Fruit fly (Drosophila melanogaster) whole organism, wandering third instar larva: ENCODE measurements around the gene CG31624.

ENCODE experiments used
- Abd-B ChIP-seq: fragments of >200 bp; optimal IDR thresholded peaks from 2 replicates; lab custom pipeline; 2017; ENCODE audit warnings: missing biosample characterization, missing genetic modification characterization
- CG32264 ChIP-seq: fragments of 200-800 bp; sonication (Bioruptor generic); optimal IDR thresholded peaks from 2 replicates; lab custom pipeline; 2016; ENCODE audit warnings: missing biosample characterization, missing genetic modification characterization
- CG9705 ChIP-seq: fragments of 200-800 bp; sonication (Bioruptor generic); optimal IDR thresholded peaks from 2 replicates; lab custom pipeline; 2018; ENCODE audit warnings: missing biosample characterization, mild to moderate bottlenecking, missing genetic modification characterization
- CrebA ChIP-seq: fragments of 200-800 bp; sonication (Bioruptor generic); optimal IDR thresholded peaks from 2 replicates; lab custom pipeline; 2016; ENCODE audit warnings: missing biosample characterization, mild to moderate bottlenecking, missing genetic modification characterization, borderline replicate concordance
- Dfd ChIP-seq: fragments of >200 bp; optimal IDR thresholded peaks from 2 replicates; lab custom pipeline; 2017; ENCODE audit warnings: missing biosample characterization, missing genetic modification characterization
- Dif ChIP-seq: fragments of 200-275, 200-300 bp; sonication (Bioruptor generic); optimal IDR thresholded peaks from 2 replicates; lab custom pipeline; 2018; ENCODE audit warnings: missing biosample characterization, missing genetic modification characterization; ENCODE audit not compliant: partially characterized antibody
- GATAd ChIP-seq: sonication (Bioruptor generic); optimal IDR thresholded peaks from 2 replicates; lab custom pipeline; 2016; ENCODE audit warnings: missing biosample characterization, missing genetic modification characterization
- HLH106 ChIP-seq: fragments of 200-800 bp; optimal IDR thresholded peaks from 3 replicates; lab custom pipeline; 2019; ENCODE audit warnings: missing biosample characterization, mild to moderate bottlenecking, missing genetic modification characterization, moderate library complexity
- Hnf4 ChIP-seq: fragments of 200-800 bp; sonication (Bioruptor generic); optimal IDR thresholded peaks from 2 replicates; lab custom pipeline; 2016; ENCODE audit warnings: missing biosample characterization, mild to moderate bottlenecking, missing genetic modification characterization
- Hr78 ChIP-seq: fragments of >200 bp; optimal IDR thresholded peaks from 2 replicates; lab custom pipeline; 2017; ENCODE audit warnings: missing biosample characterization, missing genetic modification characterization
- Hr83 ChIP-seq: fragments of 200-300 bp; sonication (Bioruptor generic); optimal IDR thresholded peaks from 2 replicates; lab custom pipeline; 2016; ENCODE audit warnings: missing biosample characterization, mild to moderate bottlenecking, missing genetic modification characterization, moderate library complexity; ENCODE audit not compliant: poor library complexity, severe bottlenecking
- Jra ChIP-seq: sonication (Bioruptor generic); optimal IDR thresholded peaks from 2 replicates; lab custom pipeline; 2016; ENCODE audit warnings: missing biosample characterization, missing genetic modification characterization
- Mio ChIP-seq: sonication (Bioruptor generic); optimal IDR thresholded peaks from 2 replicates; lab custom pipeline; 2016; ENCODE audit warnings: missing biosample characterization, missing genetic modification characterization
- Myc ChIP-seq: fragments of >200 bp; optimal IDR thresholded peaks from 2 replicates; lab custom pipeline; 2017
- N ChIP-seq: fragments of >200 bp; optimal IDR thresholded peaks from 2 replicates; lab custom pipeline; 2018; ENCODE audit warnings: missing biosample characterization, missing external identifiers, missing genetic modification characterization
- OdsH ChIP-seq: fragments of 200-800 bp; sonication (Bioruptor generic); optimal IDR thresholded peaks from 2 replicates; lab custom pipeline; 2016; ENCODE audit warnings: missing biosample characterization, mild to moderate bottlenecking, missing genetic modification characterization
- Rel ChIP-seq, 2 experiments: fragments of 200-800 bp; sonication (Bioruptor generic) in 1 of 2; optimal IDR thresholded peaks; 2 replicates in 1 of 2; 3 replicates in 1 of 2; lab custom pipeline; 2016 to 2019; ENCODE audit warnings: mild to moderate bottlenecking in 2 of 2, missing biosample characterization in 2 of 2, missing genetic modification characterization in 2 of 2, moderate library complexity in 1 of 2
- Sp1 ChIP-seq: fragments of 200-800 bp; sonication (Bioruptor generic); optimal IDR thresholded peaks from 3 replicates; lab custom pipeline; 2019; ENCODE audit warnings: missing biosample characterization, mild to moderate bottlenecking, missing genetic modification characterization, moderate library complexity
- Vsx2 ChIP-seq: fragments of 200-300, 225-300 bp; sonication (Bioruptor generic); optimal IDR thresholded peaks from 2 replicates; lab custom pipeline; 2018; ENCODE audit warnings: missing biosample characterization, missing genetic modification characterization; ENCODE audit not compliant: partially characterized antibody
- br ChIP-seq: fragments of 200-800 bp; sonication (Bioruptor generic); optimal IDR thresholded peaks from 2 replicates; lab custom pipeline; 2016; ENCODE audit warnings: missing biosample characterization, missing genetic modification characterization
- dl ChIP-seq, 2 experiments: fragments of 175-275, 200-275 bp in 1 of 2; fragments of 200-275 bp in 1 of 2; sonication (Bioruptor generic); optimal IDR thresholded peaks; lab custom pipeline; 2018; ENCODE audit warnings: mild to moderate bottlenecking in 2 of 2, missing biosample characterization in 2 of 2, missing genetic modification characterization in 2 of 2, moderate library complexity in 2 of 2; ENCODE audit not compliant: partially characterized antibody in 2 of 2, insufficient read depth in 1 of 2
- dmrt93B ChIP-seq: fragments of 200-800 bp; sonication (Bioruptor generic); optimal IDR thresholded peaks from 2 replicates; lab custom pipeline; 2018; ENCODE audit warnings: missing biosample characterization, mild to moderate bottlenecking, missing genetic modification characterization
- dsf ChIP-seq: sonication (Bioruptor generic); optimal IDR thresholded peaks from 2 replicates; lab custom pipeline; 2016; ENCODE audit warnings: missing biosample characterization, missing genetic modification characterization, borderline replicate concordance
- ey ChIP-seq: fragments of 200-800 bp; sonication (Bioruptor generic); optimal IDR thresholded peaks from 2 replicates; lab custom pipeline; 2016; ENCODE audit warnings: missing biosample characterization, missing genetic modification characterization
- foxo ChIP-seq, 2 experiments: fragments of 200-800 bp; sonication (Bioruptor generic); optimal IDR thresholded peaks; 2 replicates in 1 of 2; 3 replicates in 1 of 2; lab custom pipeline; 2016 to 2017; ENCODE audit warnings: missing biosample characterization in 2 of 2, missing genetic modification characterization in 2 of 2
- fru ChIP-seq: fragments of 200-800 bp; sonication (Bioruptor generic); optimal IDR thresholded peaks from 3 replicates; lab custom pipeline; 2016; ENCODE audit warnings: missing biosample characterization, mild to moderate bottlenecking, missing genetic modification characterization
- h ChIP-seq: fragments of 200-800 bp; sonication (Bioruptor generic); optimal IDR thresholded peaks from 3 replicates; lab custom pipeline; 2016; ENCODE audit warnings: missing biosample characterization, mild to moderate bottlenecking, missing genetic modification characterization
- jim ChIP-seq: fragments of 175-275, 200-325 bp; sonication (Bioruptor generic); optimal IDR thresholded peaks from 2 replicates; lab custom pipeline; 2016; ENCODE audit warnings: missing biosample characterization, mild to moderate bottlenecking, missing genetic modification characterization
- lola ChIP-seq: fragments of >200 bp; optimal IDR thresholded peaks from 2 replicates; lab custom pipeline; 2017; ENCODE audit warnings: missing biosample characterization, missing genetic modification characterization
- pan ChIP-seq: fragments of >200 bp; optimal IDR thresholded peaks from 2 replicates; lab custom pipeline; 2017
- psq ChIP-seq: fragments of 200-800 bp; sonication (Bioruptor generic); optimal IDR thresholded peaks from 3 replicates; lab custom pipeline; 2017; ENCODE audit warnings: missing biosample characterization, mild to moderate bottlenecking, missing genetic modification characterization, moderate library complexity
- rgr ChIP-seq: fragments of 200-800 bp; sonication (Bioruptor generic); optimal IDR thresholded peaks from 3 replicates; lab custom pipeline; 2016; ENCODE audit warnings: missing biosample characterization, mild to moderate bottlenecking, missing genetic modification characterization
- sv ChIP-seq: fragments of 200-800 bp; sonication (Bioruptor generic); optimal IDR thresholded peaks from 3 replicates; lab custom pipeline; 2016; ENCODE audit warnings: missing biosample characterization, missing genetic modification characterization
- tai ChIP-seq: sonication (Bioruptor generic); optimal IDR thresholded peaks from 2 replicates; lab custom pipeline; 2016; ENCODE audit warnings: missing biosample characterization, missing genetic modification characterization
- usp ChIP-seq: fragments of >200 bp; optimal IDR thresholded peaks from 2 replicates; lab custom pipeline; 2017; ENCODE audit warnings: missing biosample characterization, missing genetic modification characterization
- woc ChIP-seq: sonication (Bioruptor generic); optimal IDR thresholded peaks from 2 replicates; lab custom pipeline; 2016; ENCODE audit warnings: missing biosample characterization, mild to moderate bottlenecking, missing genetic modification characterization

Gene CG31624

dm6 chr2L:21166422-21166821 lies 33.8 kb downstream of the CG31624 start:
- TF ChIP-seq woc (GFP tag; lab: Kevin White, UChicago), result peak; percentile 4
- TF ChIP-seq Hr78 (GFP tag; lab: Kevin White, UChicago), result no peak
- TF ChIP-seq Sp1 (GFP tag; lab: Kevin White, UChicago), result no peak
- no peak for TF ChIP-seq Rel (GFP tag; optimal IDR thresholded peaks at IDR 0.05; lab: Kevin White, UChicago)
- TF ChIP-seq Rel (tag; optimal IDR thresholded peaks at IDR 0.05; lab: Kevin White, UChicago), result peak; percentile 39
- no peak for TF ChIP-seq br (GFP tag; lab: Kevin White, UChicago)
- TF ChIP-seq N, result no peak
- TF ChIP-seq CG32264, result no peak
- TF ChIP-seq HLH106, result peak; percentile 11
- TF ChIP-seq dmrt93B (GFP tag; lab: Kevin White, UChicago), result no peak
- no peak for TF ChIP-seq CG9705 (GFP tag; lab: Kevin White, UChicago)
- TF ChIP-seq Hnf4 (GFP tag; lab: Kevin White, UChicago), result peak; percentile 12
- TF ChIP-seq Hr83, result no peak
- no peak for TF ChIP-seq psq
- no peak for TF ChIP-seq dsf (GFP tag; lab: Kevin White, UChicago)
- no peak for TF ChIP-seq Abd-B (GFP tag; lab: Kevin White, UChicago)
- TF ChIP-seq Dfd, result no peak
- TF ChIP-seq Mio (GFP tag; lab: Kevin White, UChicago), result no peak
- TF ChIP-seq h (GFP tag; lab: Kevin White, UChicago), result peak; percentile 36
- TF ChIP-seq Myc, result peak; percentile 6
- TF ChIP-seq sv, result no peak
- peak; percentile 1 for TF ChIP-seq rgr

- TF ChIP-seq dsf (GFP tag; lab: Kevin White, UChicago), result no peak
- peak in 1 of 2 experiments; percentile 73 for TF ChIP-seq foxo (GFP tag; optimal IDR thresholded peaks at IDR 0.05; lab: Kevin White, UChicago)
- TF ChIP-seq HLH106, result peak; percentile 59
- TF ChIP-seq Sp1 (GFP tag; lab: Kevin White, UChicago), result peak; percentile 26
- peak; percentile 46 for TF ChIP-seq ey (GFP tag; lab: Kevin White, UChicago)
- TF ChIP-seq Myc, result peak; percentile 78
- TF ChIP-seq Hr83, result peak; percentile 35
- TF ChIP-seq Vsx2 (GFP tag; lab: Kevin White, UChicago), result no peak
- TF ChIP-seq woc (GFP tag; lab: Kevin White, UChicago), result peak; percentile 52
- TF ChIP-seq pan, result no peak
- peak; percentile 7 for TF ChIP-seq sv
- peak; percentile 21 for TF ChIP-seq Hnf4 (GFP tag; lab: Kevin White, UChicago)
- TF ChIP-seq fru (GFP tag; lab: Kevin White, UChicago), result peak; percentile 45
- no peak for TF ChIP-seq Hr78 (GFP tag; lab: Kevin White, UChicago)
- TF ChIP-seq rgr, result peak; percentile 43
- TF ChIP-seq OdsH (GFP tag; lab: Kevin White, UChicago), result peak; percentile 15
- no peak for TF ChIP-seq GATAd (GFP tag; lab: Kevin White, UChicago)
- peak; percentile 61 for TF ChIP-seq h (GFP tag; lab: Kevin White, UChicago)
- TF ChIP-seq Abd-B (GFP tag; lab: Kevin White, UChicago), result no peak
- peak; percentile 44 for TF ChIP-seq dmrt93B (GFP tag; lab: Kevin White, UChicago)
- peak; percentile 44 for TF ChIP-seq psq
- TF ChIP-seq Rel (GFP tag; optimal IDR thresholded peaks at IDR 0.05; lab: Kevin White, UChicago), result no peak
- peak; percentile 81 for TF ChIP-seq Rel (tag; optimal IDR thresholded peaks at IDR 0.05; lab: Kevin White, UChicago)
- peak; percentile 67 for TF ChIP-seq jim (GFP tag; lab: Kevin White, UChicago)
- no peak for TF ChIP-seq CG9705 (GFP tag; lab: Kevin White, UChicago)
These were observed 36.8 kb downstream of the CG31624 start, which contains the start of gene Noc2 for dm6 chr2L:21163311-21163842. Gene Noc2 (plus strand): TSS chr2L:21163641.

dm6 chr2L:21162875-21163274 lies 37.3 kb downstream of the CG31624 start, which contains the start of gene Nbr:
Gene Nbr (minus strand): TSS chr2L:21163083.
- TF ChIP-seq Vsx2 (GFP tag; lab: Kevin White, UChicago), result no peak
- TF ChIP-seq Hr83, result peak; percentile 49
- no peak for TF ChIP-seq usp (GFP tag; lab: Kevin White, UChicago)
- TF ChIP-seq CrebA (GFP tag; lab: Kevin White, UChicago), result no peak
- peak; percentile 58 for TF ChIP-seq Dif
- no peak for TF ChIP-seq Rel (GFP tag; optimal IDR thresholded peaks at IDR 0.05; lab: Kevin White, UChicago)
- peak; percentile 13 for TF ChIP-seq Rel (tag; optimal IDR thresholded peaks at IDR 0.05; lab: Kevin White, UChicago)
- TF ChIP-seq rgr, result peak; percentile 35
- TF ChIP-seq woc (GFP tag; lab: Kevin White, UChicago), result no peak
- TF ChIP-seq, all 38 proteins: peak for 4

- TF ChIP-seq psq, result peak; percentile 93
- TF ChIP-seq N, result no peak
- TF ChIP-seq CrebA (GFP tag; lab: Kevin White, UChicago), result no peak
- peak; percentile 73 for TF ChIP-seq CG32264
- TF ChIP-seq Jra (GFP tag; lab: Kevin White, UChicago), result peak; percentile 92
- TF ChIP-seq usp (GFP tag; lab: Kevin White, UChicago), result no peak
- peak; percentile 97 for TF ChIP-seq rgr
- no peak for TF ChIP-seq lola (GFP tag; lab: Kevin White, UChicago)
- TF ChIP-seq woc (GFP tag; lab: Kevin White, UChicago), result peak; percentile 77
- no peak for TF ChIP-seq pan
- no peak for TF ChIP-seq GATAd (GFP tag; lab: Kevin White, UChicago)
- TF ChIP-seq OdsH (GFP tag; lab: Kevin White, UChicago), result peak; percentile 94
- no peak for TF ChIP-seq dl (GFP tag; optimal IDR thresholded peaks at IDR 0.05; lab: Kevin White, UChicago; ENCODE audit: insufficient read depth in 1 of 2, partially characterized antibody in 2 of 2)
- no peak for TF ChIP-seq Dfd
- peak; percentile 79 for TF ChIP-seq sv
- TF ChIP-seq Dif, result no peak
- peak; percentile 96 for TF ChIP-seq HLH106
- TF ChIP-seq Mio (GFP tag; lab: Kevin White, UChicago), result peak; percentile 72
- TF ChIP-seq ey (GFP tag; lab: Kevin White, UChicago), result peak; percentile 94
- peak; percentile 93 for TF ChIP-seq br (GFP tag; lab: Kevin White, UChicago)
- peak; percentile 89 for TF ChIP-seq dsf (GFP tag; lab: Kevin White, UChicago)
- peak; percentile 96 for TF ChIP-seq h (GFP tag; lab: Kevin White, UChicago)
- TF ChIP-seq foxo (GFP tag; optimal IDR thresholded peaks at IDR 0.05; lab: Kevin White, UChicago), result peak; percentile 81 to 98
- TF ChIP-seq fru (GFP tag; lab: Kevin White, UChicago), result peak; percentile 94
- TF ChIP-seq Abd-B (GFP tag; lab: Kevin White, UChicago), result no peak
- TF ChIP-seq Hnf4 (GFP tag; lab: Kevin White, UChicago), result peak; percentile 97
- no peak for TF ChIP-seq tai (GFP tag; lab: Kevin White, UChicago)
These were observed 41.6 kb downstream of the CG31624 start, which contains the start of the genes Coq3 and Pld3 for dm6 chr2L:21158554-21158953. Gene Coq3 (minus strand): TSS chr2L:21158611. Gene Pld3 (plus strand): TSS chr2L:21158847.
